Fruit fly (Drosophila melanogaster) whole organism, wandering third instar larva: ENCODE measurements around the gene BORCS5.
A peak's percentile ranks its signal among the peaks of the same experiment; 100 is the strongest.

Source experiments
- CG32264 ChIP-seq: fragments of 200-800 bp; sonication (Bioruptor generic); optimal IDR thresholded peaks from 2 replicates; lab custom pipeline; 2016; ENCODE audit warnings: missing biosample characterization, missing genetic modification characterization
- CG9705 ChIP-seq: fragments of 200-800 bp; sonication (Bioruptor generic); optimal IDR thresholded peaks from 2 replicates; lab custom pipeline; 2018; ENCODE audit warnings: missing biosample characterization, mild to moderate bottlenecking, missing genetic modification characterization
- CrebA ChIP-seq: fragments of 200-800 bp; sonication (Bioruptor generic); optimal IDR thresholded peaks from 2 replicates; lab custom pipeline; 2016; ENCODE audit warnings: missing biosample characterization, mild to moderate bottlenecking, missing genetic modification characterization, borderline replicate concordance
- Dfd ChIP-seq: fragments of >200 bp; optimal IDR thresholded peaks from 2 replicates; lab custom pipeline; 2017; ENCODE audit warnings: missing biosample characterization, missing genetic modification characterization
- GATAd ChIP-seq: sonication (Bioruptor generic); optimal IDR thresholded peaks from 2 replicates; lab custom pipeline; 2016; ENCODE audit warnings: missing biosample characterization, missing genetic modification characterization
- Hnf4 ChIP-seq: fragments of 200-800 bp; sonication (Bioruptor generic); optimal IDR thresholded peaks from 2 replicates; lab custom pipeline; 2016; ENCODE audit warnings: missing biosample characterization, mild to moderate bottlenecking, missing genetic modification characterization
- Hr78 ChIP-seq: fragments of >200 bp; optimal IDR thresholded peaks from 2 replicates; lab custom pipeline; 2017; ENCODE audit warnings: missing biosample characterization, missing genetic modification characterization
- Hr83 ChIP-seq: fragments of 200-300 bp; sonication (Bioruptor generic); optimal IDR thresholded peaks from 2 replicates; lab custom pipeline; 2016; ENCODE audit warnings: missing biosample characterization, mild to moderate bottlenecking, missing genetic modification characterization, moderate library complexity; ENCODE audit not compliant: poor library complexity, severe bottlenecking
- Jra ChIP-seq: sonication (Bioruptor generic); optimal IDR thresholded peaks from 2 replicates; lab custom pipeline; 2016; ENCODE audit warnings: missing biosample characterization, missing genetic modification characterization
- Mio ChIP-seq: sonication (Bioruptor generic); optimal IDR thresholded peaks from 2 replicates; lab custom pipeline; 2016; ENCODE audit warnings: missing biosample characterization, missing genetic modification characterization
- N ChIP-seq: fragments of >200 bp; optimal IDR thresholded peaks from 2 replicates; lab custom pipeline; 2018; ENCODE audit warnings: missing biosample characterization, missing external identifiers, missing genetic modification characterization
- OdsH ChIP-seq: fragments of 200-800 bp; sonication (Bioruptor generic); optimal IDR thresholded peaks from 2 replicates; lab custom pipeline; 2016; ENCODE audit warnings: missing biosample characterization, mild to moderate bottlenecking, missing genetic modification characterization
- Sp1 ChIP-seq: fragments of 200-800 bp; sonication (Bioruptor generic); optimal IDR thresholded peaks from 3 replicates; lab custom pipeline; 2019; ENCODE audit warnings: missing biosample characterization, mild to moderate bottlenecking, missing genetic modification characterization, moderate library complexity
- Vsx2 ChIP-seq: fragments of 200-300, 225-300 bp; sonication (Bioruptor generic); optimal IDR thresholded peaks from 2 replicates; lab custom pipeline; 2018; ENCODE audit warnings: missing biosample characterization, missing genetic modification characterization; ENCODE audit not compliant: partially characterized antibody
- br ChIP-seq: fragments of 200-800 bp; sonication (Bioruptor generic); optimal IDR thresholded peaks from 2 replicates; lab custom pipeline; 2016; ENCODE audit warnings: missing biosample characterization, missing genetic modification characterization
- brk ChIP-seq: fragments of 200-800 bp; sonication (Bioruptor generic); optimal IDR thresholded peaks from 2 replicates; lab custom pipeline; 2016; ENCODE audit warnings: missing biosample characterization, mild to moderate bottlenecking, missing genetic modification characterization
- dsf ChIP-seq: sonication (Bioruptor generic); optimal IDR thresholded peaks from 2 replicates; lab custom pipeline; 2016; ENCODE audit warnings: missing biosample characterization, missing genetic modification characterization, borderline replicate concordance
- ey ChIP-seq: fragments of 200-800 bp; sonication (Bioruptor generic); optimal IDR thresholded peaks from 2 replicates; lab custom pipeline; 2016; ENCODE audit warnings: missing biosample characterization, missing genetic modification characterization
- foxo ChIP-seq, 2 experiments: fragments of 200-800 bp; sonication (Bioruptor generic); optimal IDR thresholded peaks; 2 replicates in 1 of 2; 3 replicates in 1 of 2; lab custom pipeline; 2016 to 2017; ENCODE audit warnings: missing biosample characterization in 2 of 2, missing genetic modification characterization in 2 of 2
- fru ChIP-seq: fragments of 200-800 bp; sonication (Bioruptor generic); optimal IDR thresholded peaks from 3 replicates; lab custom pipeline; 2016; ENCODE audit warnings: missing biosample characterization, mild to moderate bottlenecking, missing genetic modification characterization
- h ChIP-seq: fragments of 200-800 bp; sonication (Bioruptor generic); optimal IDR thresholded peaks from 3 replicates; lab custom pipeline; 2016; ENCODE audit warnings: missing biosample characterization, mild to moderate bottlenecking, missing genetic modification characterization
- pan ChIP-seq: fragments of >200 bp; optimal IDR thresholded peaks from 2 replicates; lab custom pipeline; 2017
- psq ChIP-seq: fragments of 200-800 bp; sonication (Bioruptor generic); optimal IDR thresholded peaks from 3 replicates; lab custom pipeline; 2017; ENCODE audit warnings: missing biosample characterization, mild to moderate bottlenecking, missing genetic modification characterization, moderate library complexity
- rgr ChIP-seq: fragments of 200-800 bp; sonication (Bioruptor generic); optimal IDR thresholded peaks from 3 replicates; lab custom pipeline; 2016; ENCODE audit warnings: missing biosample characterization, mild to moderate bottlenecking, missing genetic modification characterization
- sv ChIP-seq: fragments of 200-800 bp; sonication (Bioruptor generic); optimal IDR thresholded peaks from 3 replicates; lab custom pipeline; 2016; ENCODE audit warnings: missing biosample characterization, missing genetic modification characterization
- tai ChIP-seq: sonication (Bioruptor generic); optimal IDR thresholded peaks from 2 replicates; lab custom pipeline; 2016; ENCODE audit warnings: missing biosample characterization, missing genetic modification characterization
- usp ChIP-seq: fragments of >200 bp; optimal IDR thresholded peaks from 2 replicates; lab custom pipeline; 2017; ENCODE audit warnings: missing biosample characterization, missing genetic modification characterization
- woc ChIP-seq: sonication (Bioruptor generic); optimal IDR thresholded peaks from 2 replicates; lab custom pipeline; 2016; ENCODE audit warnings: missing biosample characterization, mild to moderate bottlenecking, missing genetic modification characterization

BORCS5 gene

dm6 chrX:11913581-11913980 lies 41.0 kb upstream of the BORCS5 start:
- TF ChIP-seq CG9705 (GFP tag; lab: Kevin White, UChicago), result no peak
- no peak for TF ChIP-seq dsf (GFP tag; lab: Kevin White, UChicago)
- no peak for TF ChIP-seq Dfd
- peak; percentile 21 for TF ChIP-seq woc
- no peak for TF ChIP-seq Mio (GFP tag; lab: Kevin White, UChicago)
- TF ChIP-seq pan, result no peak
- no peak for TF ChIP-seq Hr83 (GFP tag; lab: Kevin White, UChicago)

- TF ChIP-seq br (GFP tag; lab: Kevin White, UChicago) (no peak), Sp1 (no peak), Hr78 (GFP tag; lab: Kevin White, UChicago) (no peak), Mio (GFP tag; lab: Kevin White, UChicago) (no peak), GATAd (GFP tag; lab: Kevin White, UChicago) (no peak), psq (GFP tag; lab: Kevin White, UChicago) (no peak), OdsH (GFP tag; lab: Kevin White, UChicago) (no peak)
- TF ChIP-seq, all 38 proteins: peak for 0
These were observed 34.3 kb upstream of the BORCS5 start, which contains the start of gene CG43156 for dm6 chrX:11906818-11907281. Gene CG43156, minus strand, starts transcription at chrX:11906868.

- TF ChIP-seq foxo (GFP tag; optimal IDR thresholded peaks at IDR 0.05; lab: Kevin White, UChicago), result no peak
- TF ChIP-seq fru, result peak; percentile 83
- TF ChIP-seq woc, result no peak
- TF ChIP-seq ey, result peak; percentile 6
These were observed 32.6 kb upstream of the BORCS5 start, which contains the start of gene Upf1 for dm6 chrX:11905144-11905543. Gene Upf1, minus strand, starts transcription at chrX:11905371.

dm6 chrX:11895141-11895540 lies 22.6 kb upstream of the BORCS5 start:
- no peak for TF ChIP-seq h (GFP tag; lab: Kevin White, UChicago)
- TF ChIP-seq Dfd, result peak; percentile 77
- TF ChIP-seq rgr (GFP tag; lab: Kevin White, UChicago), result no peak
- TF ChIP-seq OdsH (GFP tag; lab: Kevin White, UChicago), result no peak
- no peak for TF ChIP-seq dsf (GFP tag; lab: Kevin White, UChicago)

dm6 chrX:11894198-11894597 lies 21.6 kb upstream of the BORCS5 start:
- no peak for TF ChIP-seq Dfd
- TF ChIP-seq Jra (GFP tag; lab: Kevin White, UChicago), result no peak
- TF ChIP-seq foxo (GFP tag; optimal IDR thresholded peaks at IDR 0.05; lab: Kevin White, UChicago), result no peak
- TF ChIP-seq brk (GFP tag; lab: Kevin White, UChicago), result no peak
- TF ChIP-seq sv (GFP tag; lab: Kevin White, UChicago), result no peak
- no peak for TF ChIP-seq rgr (GFP tag; lab: Kevin White, UChicago)
- TF ChIP-seq dsf (GFP tag; lab: Kevin White, UChicago), result no peak
- TF ChIP-seq Hnf4 (GFP tag; lab: Kevin White, UChicago), result no peak
- no peak for TF ChIP-seq N (GFP tag; lab: Kevin White, UChicago)
- no peak for TF ChIP-seq CrebA (GFP tag; lab: Kevin White, UChicago)

dm6 chrX:11893643-11894042 lies 21.1 kb upstream of the BORCS5 start, which contains the start of gene wisp:
Gene wisp, plus strand, starts transcription at chrX:11893943.
- TF ChIP-seq rgr (GFP tag; lab: Kevin White, UChicago), result no peak
- no peak for TF ChIP-seq Dfd
- TF ChIP-seq pan, result no peak
- no peak for TF ChIP-seq usp (GFP tag; lab: Kevin White, UChicago)
- no peak for TF ChIP-seq ey
- TF ChIP-seq fru, result no peak
- TF ChIP-seq CG32264, result no peak

- TF ChIP-seq Vsx2 (no peak), OdsH (GFP tag; lab: Kevin White, UChicago) (no peak), tai (GFP tag; lab: Kevin White, UChicago) (no peak), Dfd (no peak), usp (GFP tag; lab: Kevin White, UChicago) (no peak), fru (no peak), woc (no peak), GATAd (GFP tag; lab: Kevin White, UChicago) (no peak), h (GFP tag; lab: Kevin White, UChicago) (no peak), Hr78 (GFP tag; lab: Kevin White, UChicago) (no peak)
These were observed 19.2 kb upstream of the BORCS5 start, which contains the start of gene sicily for dm6 chrX:11891682-11892179. Gene sicily, plus strand, starts transcription at chrX:11891732.
